Fruit fly (Drosophila melanogaster): Measurements from ENCODE around the gene Dnaaf5.

Gene Dnaaf5

dm6 chr3R:14370199-14370933, 8.8 kb upstream of the Dnaaf5 start (continued):
- TF ChIP-seq Myb (GFP tag; optimal IDR thresholded peaks at IDR 0.05) (peak; percentile 61), ewg (GFP tag; optimal IDR thresholded peaks at IDR 0.05) (peak; percentile 69), CG9215 (GFP tag; IDR thresholded peaks at IDR 0.05) (peak; percentile 62), Sox102F (GFP tag; optimal IDR thresholded peaks at IDR 0.05) (peak; percentile 92), sima (GFP tag; optimal IDR thresholded peaks at IDR 0.05) (peak; percentile 27), jumu (GFP tag; optimal IDR thresholded peaks at IDR 0.05) (peak; percentile 65), CG12744 (GFP tag; optimal IDR thresholded peaks at IDR 0.05) (peak; percentile 63), NC2β (GFP tag; optimal IDR thresholded peaks at IDR 0.05) (peak; percentile 63), CG8944 (GFP tag; optimal IDR thresholded peaks at IDR 0.05) (peak; percentile 33), CG6254 (GFP tag; optimal IDR thresholded peaks at IDR 0.05) (peak; percentile 57), wor (GFP tag; IDR thresholded peaks at IDR 0.05) (peak; percentile 65; the same call in 1 of the 2 replicates), CG11398 (GFP tag; optimal IDR thresholded peaks at IDR 0.05) (peak; percentile 52), CG31365 (tag; optimal IDR thresholded peaks at IDR 0.05) (no peak), Lhr (GFP tag; optimal IDR thresholded peaks at IDR 0.05) (peak; percentile 22), CG10462 (GFP tag; optimal IDR thresholded peaks at IDR 0.05) (peak; percentile 55), CG13894 (tag; optimal IDR thresholded peaks at IDR 0.05) (no peak), MESR4 (GFP tag; optimal IDR thresholded peaks at IDR 0.05) (no peak), z (GFP tag; IDR thresholded peaks at IDR 0.05) (peak; percentile 26; the same call in 1 of the 3 replicates), PHDP (tag; optimal IDR thresholded peaks at IDR 0.05) (peak; percentile 82), CG11504 (tag; optimal IDR thresholded peaks at IDR 0.05) (peak; percentile 99), Pdp1 (GFP tag; optimal IDR thresholded peaks at IDR 0.05) (peak; percentile 49 to 77), Fer1 (GFP tag; optimal IDR thresholded peaks at IDR 0.05) (peak; percentile 53), schlank (tag; optimal IDR thresholded peaks at IDR 0.05) (peak; percentile 2), ac (GFP tag; optimal IDR thresholded peaks at IDR 0.05) (no peak), CG12659 (GFP tag; optimal IDR thresholded peaks at IDR 0.05) (peak; percentile 78), CG32767 (GFP tag; IDR thresholded peaks at IDR 0.05) (peak; percentile 75), CG4617 (GFP tag; optimal IDR thresholded peaks at IDR 0.05; ENCODE audit: borderline replicate concordance) (peak; percentile 42), HLH3B (GFP tag; IDR thresholded peaks at IDR 0.05) (peak; percentile 73), gcm2 (GFP tag; optimal IDR thresholded peaks at IDR 0.05) (peak; percentile 48), CG7839 (tag; optimal IDR thresholded peaks at IDR 0.05) (peak; percentile 83), E2f2 (GFP tag; IDR thresholded peaks at IDR 0.05) (peak; percentile 58; the same call in 1 of the 2 replicates), ara (GFP tag; IDR thresholded peaks at IDR 0.05) (peak; percentile 56; the same call in 1 of the 2 replicates), run (tag; optimal IDR thresholded peaks at IDR 0.05) (peak; percentile 46), HLHmδ (GFP tag; optimal IDR thresholded peaks at IDR 0.05) (no peak), CG13287 (GFP tag; IDR thresholded peaks at IDR 0.05; ENCODE audit: partially characterized antibody) (no peak), vvl (GFP tag; IDR thresholded peaks at IDR 0.05) (peak; percentile 91), CG4854 (GFP tag; optimal IDR thresholded peaks at IDR 0.05) (peak; percentile 46), CG3407 (GFP tag; optimal IDR thresholded peaks at IDR 0.05) (peak; percentile 68), peb (GFP tag; IDR thresholded peaks at IDR 0.05) (peak; percentile 83), CG17568 (GFP tag; optimal IDR thresholded peaks at IDR 0.05) (peak; percentile 64), CG10147 (GFP tag; optimal IDR thresholded peaks at IDR 0.05) (peak; percentile 53), Hsf (GFP tag; optimal IDR thresholded peaks at IDR 0.05) (peak; percentile 85), CG8478 (optimal IDR thresholded peaks at IDR 0.05) (no peak), esg (GFP tag; conservative IDR thresholded peaks at IDR 0.05) (peak; percentile 79), CG6175 (GFP tag; IDR thresholded peaks at IDR 0.05) (peak; percentile 73; the same call in 2 of the 3 replicates), wdn (GFP tag; IDR thresholded peaks at IDR 0.05) (peak; percentile 51; the same call in 1 of the 2 replicates), Ets65A (GFP tag) (peak; percentile 94), Rfx (GFP tag; IDR thresholded peaks at IDR 0.05) (peak; percentile 89), CG1832 (GFP tag; optimal IDR thresholded peaks at IDR 0.05) (peak; percentile 59)
